Fruit fly (Drosophila melanogaster) whole organism, embryonic: ENCODE data around the gene CG34305.

Source experiments
- CG11695 ChIP-seq: fragments of 200-800 bp; sonication (Bioruptor generic); IDR thresholded peaks from 3 replicates; pipeline ENCODE4 v1.3.6; 2022; ENCODE audit warnings: missing biosample characterization, missing genetic modification characterization
- CG11696 ChIP-seq: fragments of 200-800 bp; sonication (Bioruptor generic); IDR thresholded peaks from 2 replicates; pipeline ENCODE4 v1.3.6; 2022; ENCODE audit warnings: missing biosample characterization, missing genetic modification characterization
- CG12391 ChIP-seq: fragments of 200-800 bp; sonication (Bioruptor generic); optimal IDR thresholded peaks from 3 replicates; lab custom pipeline; 2018; ENCODE audit warnings: missing biosample characterization, mild to moderate bottlenecking, missing genetic modification characterization, moderate library complexity
- CG13287 ChIP-seq: fragments of 200-800 bp; sonication (Bioruptor generic); IDR thresholded peaks from 2 replicates; pipeline ENCODE4 v1.3.6; 2022; ENCODE audit warnings: missing biosample characterization, missing genetic modification characterization; ENCODE audit not compliant: partially characterized antibody
- CG13894 ChIP-seq: fragments of 200-800 bp; sonication (Bioruptor generic); optimal IDR thresholded peaks from 3 replicates; lab custom pipeline; 2018; ENCODE audit warnings: missing biosample characterization, mild to moderate bottlenecking, missing genetic modification characterization, moderate library complexity
- CG14667 ChIP-seq: fragments of 200-800 bp; sonication (Bioruptor generic); IDR thresholded peaks from 2 replicates; pipeline ENCODE4 v1.3.6; 2022; ENCODE audit warnings: missing biosample characterization, missing genetic modification characterization
- CG14965 ChIP-seq: fragments of 200-800 bp; sonication (Bioruptor generic); optimal IDR thresholded peaks from 2 replicates; lab custom pipeline; 2016; ENCODE audit warnings: missing biosample characterization, missing genetic modification characterization, borderline replicate concordance
- CG15011 ChIP-seq: fragments of 200-800 bp; sonication (Bioruptor generic); optimal IDR thresholded peaks from 3 replicates; lab custom pipeline; 2018; ENCODE audit warnings: missing biosample characterization, mild to moderate bottlenecking, missing genetic modification characterization
- CG15269 ChIP-seq: fragments of 200-800 bp; sonication (Bioruptor generic); optimal IDR thresholded peaks from 2 replicates; lab custom pipeline; 2018; ENCODE audit warnings: missing biosample characterization, mild to moderate bottlenecking, missing genetic modification characterization, moderate library complexity
- CG1529 ChIP-seq: fragments of 200-800 bp; sonication (Bioruptor generic); optimal IDR thresholded peaks from 3 replicates; lab custom pipeline; 2018; ENCODE audit warnings: missing biosample characterization, missing genetic modification characterization
- CG16815 ChIP-seq: fragments of 200-800 bp; sonication (Bioruptor generic); optimal IDR thresholded peaks from 3 replicates; lab custom pipeline; 2017; ENCODE audit warnings: missing biosample characterization, mild to moderate bottlenecking, missing genetic modification characterization
- CG17361 ChIP-seq: fragments of 200-800 bp; sonication (Bioruptor generic); IDR thresholded peaks from 3 replicates; pipeline ENCODE4 v1.3.6; 2022; ENCODE audit warnings: missing biosample characterization, missing genetic modification characterization
- CG17829 ChIP-seq: fragments of 200-800 bp; optimal IDR thresholded peaks from 2 replicates; lab custom pipeline; 2019; ENCODE audit warnings: missing biosample characterization, mild to moderate bottlenecking, missing genetic modification characterization, moderate library complexity
- CG18599 ChIP-seq: fragments of 200-800 bp; sonication (Bioruptor generic); optimal IDR thresholded peaks from 3 replicates; lab custom pipeline; 2017; ENCODE audit warnings: missing biosample characterization, missing genetic modification characterization, mild to moderate bottlenecking, moderate library complexity, missing genetic modification reagents
- CG30431 ChIP-seq: fragments of 200-800 bp; sonication (Bioruptor generic); optimal IDR thresholded peaks from 2 replicates; lab custom pipeline; 2017; ENCODE audit warnings: missing biosample characterization, missing genetic modification characterization
- CG32532 ChIP-seq: fragments of 200-800 bp; sonication (Bioruptor generic); IDR thresholded peaks from 2 replicates; pipeline ENCODE4 v1.3.6; 2022; ENCODE audit warnings: missing biosample characterization, missing genetic modification characterization
- CG7839 ChIP-seq: fragments of 200-800 bp; sonication (Bioruptor generic); optimal IDR thresholded peaks from 3 replicates; lab custom pipeline; 2018; ENCODE audit warnings: missing biosample characterization, mild to moderate bottlenecking, missing genetic modification characterization, moderate library complexity
- CG8089 ChIP-seq: fragments of 200-800 bp; sonication (Bioruptor generic); optimal IDR thresholded peaks from 3 replicates; lab custom pipeline; 2016; ENCODE audit warnings: missing biosample characterization, missing genetic modification characterization
- CG9876 ChIP-seq: fragments of 200-800 bp; sonication (Bioruptor generic); optimal IDR thresholded peaks from 2 replicates; lab custom pipeline; 2016; ENCODE audit warnings: missing biosample characterization, missing genetic modification characterization
- CG9932 ChIP-seq: fragments of 200-800 bp; sonication (Bioruptor generic); IDR thresholded peaks from 2 replicates; pipeline ENCODE4 v1.3.6; 2022; ENCODE audit warnings: missing biosample characterization, missing genetic modification characterization
- CkIIα-i1 ChIP-seq: fragments of 200-800 bp; sonication (Bioruptor generic); IDR thresholded peaks from 2 replicates; pipeline ENCODE4 v1.3.6; 2022; ENCODE audit warnings: missing biosample characterization, missing genetic modification characterization
- CoRest ChIP-seq: fragments of 200-800 bp; sonication (Bioruptor generic); optimal IDR thresholded peaks from 3 replicates; lab custom pipeline; 2018; ENCODE audit warnings: missing biosample characterization, mild to moderate bottlenecking, missing genetic modification characterization, moderate library complexity
- Dbx ChIP-seq: fragments of 200-800 bp; sonication (Bioruptor generic); IDR thresholded peaks from 3 replicates; pipeline ENCODE4 v1.3.6; 2022; ENCODE audit warnings: missing biosample characterization, missing genetic modification characterization
- Fer1 ChIP-seq: fragments of 200-800 bp; sonication (Bioruptor generic); optimal IDR thresholded peaks from 2 replicates; lab custom pipeline; 2017; ENCODE audit warnings: missing biosample characterization, mild to moderate bottlenecking, missing genetic modification characterization
- H2.0 ChIP-seq: fragments of 200-800 bp; sonication (Bioruptor generic); IDR thresholded peaks from 2 replicates; pipeline ENCODE4 v1.3.6; 2022; ENCODE audit warnings: missing biosample characterization, missing genetic modification characterization
- Hey ChIP-seq: fragments of 200-800 bp; sonication (Bioruptor generic); optimal IDR thresholded peaks from 3 replicates; lab custom pipeline; 2018; ENCODE audit warnings: missing biosample characterization, mild to moderate bottlenecking, missing genetic modification characterization
- Jarid2 ChIP-seq: fragments of 200-800 bp; sonication (Bioruptor generic); optimal IDR thresholded peaks from 3 replicates; lab custom pipeline; 2017; ENCODE audit warnings: mild to moderate bottlenecking, missing biosample characterization, missing genetic modification reagents, missing genetic modification characterization
- Meics ChIP-seq: fragments of 200-800 bp; sonication (Bioruptor generic); optimal IDR thresholded peaks from 2 replicates; lab custom pipeline; 2017; ENCODE audit warnings: missing biosample characterization, mild to moderate bottlenecking, missing genetic modification characterization
- NFAT ChIP-seq: fragments of 200-800 bp; sonication (Bioruptor generic); IDR thresholded peaks from 2 replicates; pipeline ENCODE4 v1.3.6; 2022; ENCODE audit warnings: missing biosample characterization, missing genetic modification characterization
- NfI ChIP-seq: fragments of 200-800 bp; sonication (Bioruptor generic); optimal IDR thresholded peaks from 3 replicates; lab custom pipeline; 2018; ENCODE audit warnings: missing biosample characterization, mild to moderate bottlenecking, missing genetic modification characterization, moderate library complexity
- Oli ChIP-seq: fragments of 200-800 bp; sonication (Bioruptor generic); optimal IDR thresholded peaks from 2 replicates; lab custom pipeline; 2018; ENCODE audit warnings: missing biosample characterization, mild to moderate bottlenecking, missing genetic modification characterization, moderate library complexity
- Optix ChIP-seq: fragments of 200-800 bp; sonication (Bioruptor generic); IDR thresholded peaks from 3 replicates; pipeline ENCODE4 v1.3.6; 2022; ENCODE audit warnings: missing biosample characterization, missing genetic modification characterization
- Scr ChIP-seq: fragments of 200-800 bp; sonication (Bioruptor generic); IDR thresholded peaks from 2 replicates; pipeline ENCODE4 v1.3.6; 2022; ENCODE audit warnings: missing biosample characterization, missing genetic modification characterization; ENCODE audit not compliant: partially characterized antibody
- Tbp ChIP-seq: fragments of >200 bp; optimal IDR thresholded peaks from 2 replicates; lab custom pipeline; 2018; ENCODE audit warnings: missing biosample characterization, missing genetic modification characterization
- croc ChIP-seq: fragments of 200-800 bp; sonication (Bioruptor generic); conservative IDR thresholded peaks from 3 replicates; pipeline ENCODE4 v1.3.6; 2022; ENCODE audit warnings: missing biosample characterization, missing genetic modification characterization
- da ChIP-seq: fragments of 200-800 bp; sonication (Bioruptor generic); optimal IDR thresholded peaks from 2 replicates; lab custom pipeline; 2016; ENCODE audit warnings: missing biosample characterization, missing genetic modification characterization
- dpn ChIP-seq, 2 experiments: fragments of 200-800 bp; sonication (Bioruptor generic); optimal IDR thresholded peaks; 3 replicates each; lab custom pipeline; 2016; ENCODE audit warnings: missing biosample characterization in 2 of 2, missing genetic modification characterization in 2 of 2
- grau ChIP-seq: fragments of 200-800 bp; optimal IDR thresholded peaks from 3 replicates; lab custom pipeline; 2019; ENCODE audit warnings: missing biosample characterization, mild to moderate bottlenecking, missing genetic modification characterization, moderate library complexity
- lab ChIP-seq: fragments of 200-800 bp; sonication (Bioruptor generic); optimal IDR thresholded peaks from 3 replicates; lab custom pipeline; 2017; ENCODE audit warnings: missing biosample characterization, missing genetic modification characterization, mild to moderate bottlenecking, moderate library complexity, missing genetic modification reagents
- mirr ChIP-seq: fragments of 200-800 bp; sonication (Bioruptor generic); optimal IDR thresholded peaks from 3 replicates; lab custom pipeline; 2018; ENCODE audit warnings: missing biosample characterization, mild to moderate bottlenecking, missing genetic modification characterization
- nerfin-2 ChIP-seq: fragments of 200-800 bp; sonication (Bioruptor generic); IDR thresholded peaks from 2 replicates; pipeline ENCODE4 v1.3.6; 2022; ENCODE audit warnings: missing biosample characterization, missing genetic modification characterization; ENCODE audit not compliant: partially characterized antibody
- pros ChIP-seq: fragments of 200-800 bp; sonication (Bioruptor generic); optimal IDR thresholded peaks from 3 replicates; lab custom pipeline; 2019; ENCODE audit warnings: missing biosample characterization, mild to moderate bottlenecking, missing genetic modification characterization, moderate library complexity
- repo ChIP-seq: fragments of 200-800 bp; sonication (Bioruptor generic); optimal IDR thresholded peaks from 2 replicates; lab custom pipeline; 2016; ENCODE audit warnings: missing biosample characterization, missing genetic modification characterization
- row ChIP-seq: fragments of 200-800 bp; sonication (Bioruptor generic); IDR thresholded peaks from 3 replicates; pipeline ENCODE4 v1.3.6; 2022; ENCODE audit warnings: missing biosample characterization, missing genetic modification characterization
- schlank ChIP-seq: fragments of 200-800 bp; sonication (Bioruptor generic); optimal IDR thresholded peaks from 2 replicates; lab custom pipeline; 2018; ENCODE audit warnings: missing biosample characterization, mild to moderate bottlenecking, missing genetic modification characterization
- sd ChIP-seq: fragments of 200-800 bp; sonication (Bioruptor generic); optimal IDR thresholded peaks from 3 replicates; lab custom pipeline; 2018; ENCODE audit warnings: missing biosample characterization, mild to moderate bottlenecking, missing genetic modification characterization, moderate library complexity
- sna ChIP-seq: fragments of 200-800 bp; sonication (Bioruptor generic); IDR thresholded peaks from 2 replicates; pipeline ENCODE4 v1.3.6; 2022; ENCODE audit warnings: missing biosample characterization, missing genetic modification characterization; ENCODE audit not compliant: partially characterized antibody
- tx ChIP-seq: fragments of 200-800 bp; sonication (Bioruptor generic); optimal IDR thresholded peaks from 2 replicates; lab custom pipeline; 2016; ENCODE audit warnings: missing biosample characterization, missing genetic modification characterization
- wor ChIP-seq: fragments of 200-800 bp; sonication (Bioruptor generic); IDR thresholded peaks from 2 replicates; pipeline ENCODE4 v1.3.6; 2022; ENCODE audit warnings: missing biosample characterization, missing genetic modification characterization

CG34305 gene

dm6 chr3R:4243096-4243940 is at the start of gene CG34305:
TSS of gene CG34305 (minus strand) at chr3R:4243146.
- no peak for TF ChIP-seq CG12391 (tag; lab: Kevin White, UChicago)
- no peak for TF ChIP-seq Dbx (GFP tag; lab: Robert Waterston, UW)
- peak; percentile 32 for TF ChIP-seq CG7839 (tag; lab: Kevin White, UChicago)
- no peak for TF ChIP-seq tx (GFP tag; lab: Kevin White, UChicago)
- TF ChIP-seq sna = no peak
- no peak for TF ChIP-seq Jarid2 (GFP tag; lab: Kevin White, UChicago)
- TF ChIP-seq CG14667 (GFP tag; lab: Robert Waterston, UW) = no peak
- TF ChIP-seq CG18599 (GFP tag; lab: Kevin White, UChicago) = peak; percentile 4
- TF ChIP-seq wor = no peak
- TF ChIP-seq CG11695 = peak; percentile 40; the same call in 1 of the 3 replicates
- no peak for TF ChIP-seq CG8089
- peak; percentile 11 for TF ChIP-seq lab
- TF ChIP-seq Fer1 (GFP tag; lab: Kevin White, UChicago) = peak; percentile 19
- peak; percentile 59 for TF ChIP-seq CG9932
- 0 out of 3 replicates have a peak, but pooled peaks have one; percentile 24 for TF ChIP-seq row
- TF ChIP-seq Meics (GFP tag; lab: Kevin White, UChicago) = peak; percentile 45
- TF ChIP-seq CoRest (tag; lab: Kevin White, UChicago) = peak; percentile 17
- TF ChIP-seq CG32532 (GFP tag; lab: Robert Waterston, UW) = peak; percentile 37; the same call in 1 of the 2 replicates
- no peak for TF ChIP-seq CG1529
- TF ChIP-seq CG11696 = no peak
- peak; percentile 6 for TF ChIP-seq sd
- TF ChIP-seq mirr (GFP tag; lab: Kevin White, UChicago) = no peak
- TF ChIP-seq pros (GFP tag; lab: Kevin White, UChicago) = no peak
- TF ChIP-seq CG13287 (GFP tag; lab: Robert Waterston, UW) = no peak
- TF ChIP-seq H2.0 (GFP tag; lab: Robert Waterston, UW) = no peak
- no peak for TF ChIP-seq CkIIα-i1 (GFP tag; lab: Robert Waterston, UW)
- TF ChIP-seq Optix (GFP tag; lab: Robert Waterston, UW) = no peak
- no peak for TF ChIP-seq CG16815 (GFP tag; lab: Kevin White, UChicago)
- TF ChIP-seq CG9876 = no peak
- no peak for TF ChIP-seq schlank (tag; lab: Kevin White, UChicago)
- no peak for TF ChIP-seq repo (GFP tag; lab: Kevin White, UChicago)
- no peak for TF ChIP-seq da (GFP tag; lab: Kevin White, UChicago)
- TF ChIP-seq Scr (GFP tag; lab: Robert Waterston, UW) = no peak
- peak; percentile 19 for TF ChIP-seq Oli
- no peak for TF ChIP-seq croc
- no peak for TF ChIP-seq dpn (GFP tag; optimal IDR thresholded peaks at IDR 0.05; lab: Kevin White, UChicago)
- TF ChIP-seq CG15011 (GFP tag; lab: Kevin White, UChicago) = no peak
- no peak for TF ChIP-seq nerfin-2 (GFP tag; lab: Robert Waterston, UW)
- TF ChIP-seq Hey (tag; lab: Kevin White, UChicago) = no peak
- no peak for TF ChIP-seq Tbp (GFP tag; lab: Kevin White, UChicago)
- TF ChIP-seq CG13894 (tag; lab: Kevin White, UChicago) = no peak
- TF ChIP-seq NfI = no peak
- peak; percentile 52; the same call in 2 of the 3 replicates for TF ChIP-seq CG17361 (GFP tag; lab: Robert Waterston, UW)
- no peak for TF ChIP-seq CG30431
- peak; percentile 39; the same call in 1 of the 2 replicates for TF ChIP-seq NFAT (GFP tag; lab: Robert Waterston, UW)
- peak; percentile 33 for TF ChIP-seq CG15269 (tag; lab: Kevin White, UChicago)
- TF ChIP-seq CG17829 (tag; lab: Kevin White, UChicago) = peak; percentile 5
- peak; percentile 67 for TF ChIP-seq grau
- no peak for TF ChIP-seq CG14965 (GFP tag; lab: Kevin White, UChicago)
